Worm (Caenorhabditis elegans) whole organism, late embryonic: ENCODE results near the gene T01B10.5.
"Not testable (repeated sequence)": the region's sequence is repeated elsewhere in the genome, so short reads cannot be mapped to it uniquely, and the experiment has no call there.

Experiments used
- C08G9.2 ChIP-seq: sonication (generic microtip); optimal IDR thresholded peaks from 2 replicates; lab custom pipeline; 2016; ENCODE audit warnings: mild to moderate bottlenecking, missing genetic modification characterization, moderate library complexity, missing compliant biosample characterization
- F13H6.1 ChIP-seq: sonication (generic microtip); optimal IDR thresholded peaks from 2 replicates; lab custom pipeline; 2016; ENCODE audit warnings: missing genetic modification characterization, missing compliant biosample characterization
- K02D7.2 ChIP-seq: sonication (generic microtip); optimal IDR thresholded peaks from 2 replicates; lab custom pipeline; 2017; ENCODE audit warnings: mild to moderate bottlenecking, missing genetic modification characterization, missing compliant biosample characterization
- K09A11.1 ChIP-seq: sonication (generic microtip); optimal IDR thresholded peaks from 2 replicates; lab custom pipeline; 2017; ENCODE audit warnings: antibody characterized with exemption, mild to moderate bottlenecking, missing genetic modification characterization, missing compliant biosample characterization; ENCODE audit not compliant: insufficient read depth
- Y22D7AL.16 ChIP-seq: sonication (generic microtip); optimal IDR thresholded peaks from 2 replicates; lab custom pipeline; 2016; ENCODE audit warnings: missing genetic modification characterization, missing compliant biosample characterization
- ahr-1 ChIP-seq: sonication (generic microtip); optimal IDR thresholded peaks from 2 replicates; lab custom pipeline; 2016; ENCODE audit warnings: missing genetic modification characterization, missing compliant biosample characterization
- ceh-14 ChIP-seq: sonication (generic microtip); optimal IDR thresholded peaks from 2 replicates; lab custom pipeline; 2016; ENCODE audit warnings: missing genotype, missing genetic modification characterization, missing compliant biosample characterization
- ceh-22 ChIP-seq: sonication (generic microtip); optimal IDR thresholded peaks from 2 replicates; lab custom pipeline; 2017; ENCODE audit warnings: missing biosample characterization, missing genetic modification characterization
- ceh-24 ChIP-seq: sonication (generic microtip); optimal IDR thresholded peaks from 2 replicates; lab custom pipeline; 2016; ENCODE audit warnings: mild to moderate bottlenecking, missing genetic modification characterization, missing compliant biosample characterization
- ceh-30 ChIP-seq: fragments of 150-350 bp; optimal IDR thresholded peaks from 2 replicates; lab custom pipeline; 2014; ENCODE audit warnings: missing biosample characterization, missing genetic modification characterization
- ceh-34 ChIP-seq: sonication (generic microtip); optimal IDR thresholded peaks from 2 replicates; lab custom pipeline; 2016; ENCODE audit warnings: mild to moderate bottlenecking, missing genetic modification characterization, missing compliant biosample characterization
- ceh-45 ChIP-seq: fragments of 200-800 bp; sonication (Bioruptor generic); IDR thresholded peaks from 2 replicates; pipeline ENCODE4 v1.3.6; 2022; ENCODE audit warnings: missing genetic modification reagents, missing genetic modification characterization, missing compliant biosample characterization
- ceh-48 ChIP-seq: sonication (generic microtip); optimal IDR thresholded peaks from 2 replicates; lab custom pipeline; 2016; ENCODE audit warnings: missing genetic modification characterization, inconsistent platforms, missing compliant biosample characterization
- ceh-9 ChIP-seq: sonication (generic microtip); optimal IDR thresholded peaks from 2 replicates; lab custom pipeline; 2016; ENCODE audit warnings: mild to moderate bottlenecking, missing genetic modification characterization, inconsistent platforms, missing compliant biosample characterization
- che-1 ChIP-seq: sonication (generic microtip); optimal IDR thresholded peaks from 2 replicates; lab custom pipeline; 2016; ENCODE audit warnings: mild to moderate bottlenecking, missing genetic modification characterization, missing compliant biosample characterization
- dve-1 ChIP-seq: sonication (generic microtip); optimal IDR thresholded peaks from 2 replicates; lab custom pipeline; 2017; ENCODE audit warnings: antibody characterized with exemption, mild to moderate bottlenecking, missing genetic modification characterization, missing compliant biosample characterization
- elt-2 ChIP-seq: sonication (generic microtip); optimal IDR thresholded peaks from 2 replicates; lab custom pipeline; 2016; ENCODE audit warnings: missing genetic modification reagents, missing genetic modification characterization, missing compliant biosample characterization
- elt-4 ChIP-seq: sonication (generic microtip); optimal IDR thresholded peaks from 2 replicates; lab custom pipeline; 2016; ENCODE audit warnings: missing genetic modification characterization, missing compliant biosample characterization
- ets-4 ChIP-seq: sonication (generic microtip); optimal IDR thresholded peaks from 2 replicates; lab custom pipeline; 2016; ENCODE audit warnings: missing genetic modification characterization, missing compliant biosample characterization
- fax-1 ChIP-seq: sonication (generic microtip); optimal IDR thresholded peaks from 2 replicates; lab custom pipeline; 2016; ENCODE audit warnings: missing genotype, missing genetic modification characterization, missing compliant biosample characterization
- fkh-10 ChIP-seq: fragments of 150-350 bp; optimal IDR thresholded peaks from 2 replicates; lab custom pipeline; 2014; ENCODE audit warnings: missing biosample characterization, missing genetic modification reagents, missing genetic modification characterization
- fkh-6 ChIP-seq: sonication (generic microtip); optimal IDR thresholded peaks from 2 replicates; lab custom pipeline; 2016; ENCODE audit warnings: missing genetic modification characterization, missing compliant biosample characterization
- gmeb-2 ChIP-seq: sonication (generic microtip); optimal IDR thresholded peaks from 2 replicates; lab custom pipeline; 2016; ENCODE audit warnings: missing genetic modification characterization, inconsistent platforms, missing compliant biosample characterization
- hlh-13 ChIP-seq: fragments of 200-800 bp; sonication (Bioruptor generic); optimal IDR thresholded peaks from 2 replicates; lab custom pipeline; 2018; ENCODE audit warnings: mild to moderate bottlenecking, missing genetic modification characterization, missing compliant biosample characterization
- hlh-15 ChIP-seq: sonication (generic microtip); optimal IDR thresholded peaks from 2 replicates; lab custom pipeline; 2016; ENCODE audit warnings: missing genetic modification characterization, missing compliant biosample characterization
- hlh-30 ChIP-seq: sonication (generic microtip); optimal IDR thresholded peaks from 2 replicates; lab custom pipeline; 2017; ENCODE audit warnings: antibody characterized with exemption, missing genetic modification characterization, missing compliant biosample characterization; ENCODE audit not compliant: insufficient read depth
- lim-6 ChIP-seq: sonication (generic microtip); optimal IDR thresholded peaks from 2 replicates; lab custom pipeline; 2016; ENCODE audit warnings: missing genetic modification characterization, missing compliant biosample characterization
- lin-11 ChIP-seq: fragments of 200-800 bp; sonication (Bioruptor generic); optimal IDR thresholded peaks from 2 replicates; lab custom pipeline; 2018; ENCODE audit warnings: mild to moderate bottlenecking, missing genetic modification characterization, missing compliant biosample characterization
- madf-2 ChIP-seq: sonication (generic microtip); optimal IDR thresholded peaks from 2 replicates; lab custom pipeline; 2017; ENCODE audit warnings: missing genetic modification characterization, missing compliant biosample characterization
- nfya-1 ChIP-seq: sonication (generic microtip); optimal IDR thresholded peaks from 2 replicates; lab custom pipeline; 2017; ENCODE audit warnings: missing genetic modification characterization, mild to moderate bottlenecking, missing compliant biosample characterization, antibody characterized with exemption, moderate library complexity
- nhr-11 ChIP-seq: fragments of 150-350 bp; optimal IDR thresholded peaks from 2 replicates; lab custom pipeline; 2014; ENCODE audit warnings: missing biosample characterization, missing genetic modification characterization
- nhr-232 ChIP-seq: sonication (generic microtip); optimal IDR thresholded peaks from 2 replicates; lab custom pipeline; 2016; ENCODE audit warnings: missing genetic modification characterization, missing compliant biosample characterization
- npax-4 ChIP-seq: sonication (generic microtip); optimal IDR thresholded peaks from 2 replicates; lab custom pipeline; 2016; ENCODE audit warnings: missing genetic modification characterization, missing compliant biosample characterization
- odd-2 ChIP-seq: sonication (generic microtip); optimal IDR thresholded peaks from 2 replicates; lab custom pipeline; 2017; ENCODE audit warnings: antibody characterized with exemption, mild to moderate bottlenecking, missing genetic modification characterization, missing compliant biosample characterization
- pag-3 ChIP-seq: sonication (generic microtip); optimal IDR thresholded peaks from 2 replicates; lab custom pipeline; 2016; ENCODE audit warnings: missing compliant biosample characterization, missing genetic modification characterization, borderline replicate concordance
- pax-1 ChIP-seq: fragments of 150-350 bp; optimal IDR thresholded peaks from 2 replicates; lab custom pipeline; 2014; ENCODE audit warnings: missing biosample characterization, missing genetic modification characterization
- pha-2 ChIP-seq: sonication (generic microtip); optimal IDR thresholded peaks from 2 replicates; lab custom pipeline; 2017; ENCODE audit warnings: mild to moderate bottlenecking, missing genetic modification characterization, missing compliant biosample characterization
- pha-4 ChIP-seq: fragments of 150-350 bp; optimal IDR thresholded peaks from 2 replicates; lab custom pipeline; 2018; ENCODE audit warnings: missing biosample characterization, missing genetic modification reagents, missing genetic modification characterization
- pqm-1 ChIP-seq: sonication (generic microtip); optimal IDR thresholded peaks from 2 replicates; lab custom pipeline; 2016; ENCODE audit warnings: missing genetic modification characterization, missing compliant biosample characterization
- ref-2 ChIP-seq: sonication (generic microtip); optimal IDR thresholded peaks from 2 replicates; lab custom pipeline; 2016; ENCODE audit warnings: missing genetic modification characterization, missing compliant biosample characterization
- rnt-1 ChIP-seq: sonication (generic microtip); optimal IDR thresholded peaks from 2 replicates; lab custom pipeline; 2016; ENCODE audit warnings: missing genetic modification characterization, missing compliant biosample characterization
- sdc-2 ChIP-seq: sonication (generic microtip); optimal IDR thresholded peaks from 2 replicates; lab custom pipeline; 2016; ENCODE audit warnings: missing genotype, missing genetic modification characterization, missing compliant biosample characterization
- sox-2 ChIP-seq: fragments of 200-800 bp; sonication (Bioruptor generic); IDR thresholded peaks from 2 replicates; pipeline ENCODE4 v1.3.6; 2022; ENCODE audit warnings: missing genetic modification reagents, missing genetic modification characterization, missing compliant biosample characterization
- tbx-2 ChIP-seq: sonication (generic microtip); optimal IDR thresholded peaks from 2 replicates; lab custom pipeline; 2016; ENCODE audit warnings: missing genetic modification characterization, missing compliant biosample characterization
- unc-3 ChIP-seq, 2 experiments: fragments of 200-800 bp in 1 of 2; sonication (Bioruptor generic) in 1 of 2; sonication (generic microtip) in 1 of 2; conservative IDR thresholded peaks in 1 of 2; optimal IDR thresholded peaks in 1 of 2; 2 replicates each; pipeline versions ENCODE4 v1.3.6 to Lab custom; 2016 to 2022; ENCODE audit warnings: missing compliant biosample characterization in 2 of 2, missing genetic modification characterization in 2 of 2, missing genetic modification reagents in 1 of 2
- unc-55 ChIP-seq: sonication (generic microtip); optimal IDR thresholded peaks from 2 replicates; lab custom pipeline; 2017; ENCODE audit warnings: missing biosample characterization, missing genetic modification reagents, missing genetic modification characterization
- unc-86 ChIP-seq: sonication (generic microtip); optimal IDR thresholded peaks from 2 replicates; lab custom pipeline; 2016; ENCODE audit warnings: missing genetic modification characterization, missing compliant biosample characterization

T01B10.5 gene

ce11 chrX:8538262-8538776, 43.2 kb downstream of the T01B10.5 start, which contains the start of the genes nspc-4 and nspc-5:
Gene nspc-4, minus strand, starts transcription at chrX:8538362.
Gene nspc-5, plus strand, starts transcription at chrX:8538726.
- not testable (repeated sequence) for TF ChIP-seq hlh-13 (GFP tag; lab: Kevin White, UChicago); nhr-11 (tag; lab: Kevin White, UChicago); pha-4 (tag; lab: Kevin White, UChicago)

ce11 chrX:8541562-8541961, 46.5 kb downstream of the T01B10.5 start, which contains the start of gene nspc-7:
Gene nspc-7, plus strand, starts transcription at chrX:8541862.
- not testable (repeated sequence) for TF ChIP-seq tbx-2, ceh-22, hlh-15 (tag; lab: Kevin White, UChicago)

ce11 chrX:8545971-8546442, 50.9 kb downstream of the T01B10.5 start, which contains the start of gene sdha-1:
Gene sdha-1, minus strand, starts transcription at chrX:8546021.
- TF ChIP-seq K02D7.2 (tag; lab: Kevin White, UChicago) = no peak
- no peak for TF ChIP-seq dve-1 (tag; lab: Kevin White, UChicago)
- TF ChIP-seq elt-4 (tag; lab: Kevin White, UChicago) = no peak
- peak; percentile 38 for TF ChIP-seq elt-2 (tag; lab: Kevin White, UChicago)
- peak; percentile 54 for TF ChIP-seq tbx-2 (tag; lab: Kevin White, UChicago)
- no peak for TF ChIP-seq unc-3 (GFP tag; conservative IDR thresholded peaks at IDR 0.05; lab: Robert Waterston, UW)
- TF ChIP-seq unc-3 (tag; optimal IDR thresholded peaks at IDR 0.05; lab: Kevin White, UChicago) = no peak
- no peak for TF ChIP-seq ceh-9 (tag; lab: Kevin White, UChicago)
- TF ChIP-seq hlh-15 (tag; lab: Kevin White, UChicago) = no peak
- TF ChIP-seq che-1 (tag; lab: Kevin White, UChicago) = no peak
- peak; percentile 41 for TF ChIP-seq ceh-34 (tag; lab: Kevin White, UChicago)
- TF ChIP-seq ceh-24 (tag; lab: Kevin White, UChicago) = no peak
- TF ChIP-seq hlh-30 = peak; percentile 61
- no peak for TF ChIP-seq unc-86 (tag; lab: Kevin White, UChicago)
- peak; percentile 23 for TF ChIP-seq rnt-1 (tag; lab: Kevin White, UChicago)
- TF ChIP-seq nhr-232 (tag; lab: Kevin White, UChicago) = no peak
- peak; percentile 48 for TF ChIP-seq nfya-1 (tag; lab: Kevin White, UChicago)
- no peak for TF ChIP-seq fkh-6 (tag; lab: Kevin White, UChicago)
- TF ChIP-seq nhr-11 (tag; lab: Kevin White, UChicago) = no peak
- TF ChIP-seq pax-1 (tag; lab: Kevin White, UChicago) = no peak
- TF ChIP-seq pag-3 (tag; lab: Kevin White, UChicago) = no peak
- TF ChIP-seq pqm-1 (tag; lab: Kevin White, UChicago) = peak; percentile 42
- TF ChIP-seq C08G9.2 (tag; lab: Kevin White, UChicago) = no peak
- no peak for TF ChIP-seq lin-11 (tag; lab: Kevin White, UChicago)
- TF ChIP-seq ceh-45 (GFP tag; lab: Robert Waterston, UW) = no peak
- no peak for TF ChIP-seq lim-6 (tag; lab: Kevin White, UChicago)
- TF ChIP-seq npax-4 (tag; lab: Kevin White, UChicago) = no peak
- no peak for TF ChIP-seq fkh-10 (GFP tag; lab: Kevin White, UChicago)
- TF ChIP-seq hlh-13 (GFP tag; lab: Kevin White, UChicago) = no peak
- no peak for TF ChIP-seq sox-2 (GFP tag; lab: Robert Waterston, UW)
- peak; percentile 32 for TF ChIP-seq ceh-30
- no peak for TF ChIP-seq ets-4
- no peak for TF ChIP-seq unc-55 (GFP tag; lab: Kevin White, UChicago)
- TF ChIP-seq madf-2 (tag; lab: Kevin White, UChicago) = no peak
- TF ChIP-seq ref-2 (tag; lab: Kevin White, UChicago) = peak; percentile 22
- TF ChIP-seq K09A11.1 (tag; lab: Kevin White, UChicago) = no peak
- TF ChIP-seq ahr-1 (tag; lab: Kevin White, UChicago) = no peak
- no peak for TF ChIP-seq pha-2 (tag; lab: Kevin White, UChicago)
- TF ChIP-seq gmeb-2 (tag; lab: Kevin White, UChicago) = no peak
- no peak for TF ChIP-seq sdc-2 (tag; lab: Kevin White, UChicago)
- TF ChIP-seq F13H6.1 = no peak
- TF ChIP-seq odd-2 (tag; lab: Kevin White, UChicago) = no peak
- no peak for TF ChIP-seq fax-1 (tag; lab: Kevin White, UChicago)
- TF ChIP-seq Y22D7AL.16 = no peak
- TF ChIP-seq ceh-14 (tag; lab: Kevin White, UChicago) = peak; percentile 8
- TF ChIP-seq ceh-48 = no peak
